Fruit fly (Drosophila melanogaster) whole organism, embryonic: ENCODE results near the gene CG4596.
A peak's percentile ranks its signal among the peaks of the same experiment; 100 is the strongest.

Experiments
- Adf1 ChIP-seq: fragments of 200-800 bp; sonication (Bioruptor generic); IDR thresholded peaks from 2 replicates; pipeline ENCODE4 v1.3.6; 2022; ENCODE audit warnings: missing biosample characterization, missing genetic modification characterization
- Awh ChIP-seq: fragments of 200-800 bp; sonication (Bioruptor generic); IDR thresholded peaks from 2 replicates; pipeline ENCODE4, ENCODE4 v1.3.6; 2022; ENCODE audit warnings: missing biosample characterization, missing genetic modification characterization
- CG10462 ChIP-seq: fragments of 200-800 bp; sonication (Bioruptor generic); optimal IDR thresholded peaks from 2 replicates; lab custom pipeline; 2016; ENCODE audit warnings: missing biosample characterization, missing genetic modification characterization
- CG10959 ChIP-seq: fragments of 200-800 bp; sonication (Bioruptor generic); IDR thresholded peaks from 2 replicates; pipeline ENCODE4 v1.3.6; 2022; ENCODE audit warnings: missing biosample characterization, missing genetic modification characterization
- CG12299 ChIP-seq: fragments of 200-800 bp; sonication (Bioruptor generic); optimal IDR thresholded peaks from 2 replicates; lab custom pipeline; 2018; ENCODE audit warnings: missing biosample characterization, mild to moderate bottlenecking, missing genetic modification characterization
- CG15601 ChIP-seq: fragments of 200-800 bp; sonication (Bioruptor generic); optimal IDR thresholded peaks from 3 replicates; lab custom pipeline; 2019; ENCODE audit warnings: missing biosample characterization, mild to moderate bottlenecking, missing genetic modification characterization, moderate library complexity
- CG1602 ChIP-seq: fragments of 200-800 bp; sonication (Bioruptor generic); optimal IDR thresholded peaks from 3 replicates; lab custom pipeline; 2016; ENCODE audit warnings: missing biosample characterization, missing genetic modification characterization
- CG1647 ChIP-seq: fragments of 200-800 bp; sonication (Bioruptor generic); optimal IDR thresholded peaks from 3 replicates; lab custom pipeline; 2016; ENCODE audit warnings: missing biosample characterization, missing genetic modification characterization
- CG18011 ChIP-seq: fragments of 200-800 bp; sonication (Bioruptor generic); optimal IDR thresholded peaks from 2 replicates; lab custom pipeline; 2017; ENCODE audit warnings: missing biosample characterization, missing genetic modification characterization, mild to moderate bottlenecking, moderate library complexity, missing genotype
- CG18262 ChIP-seq: fragments of 200-800 bp; optimal IDR thresholded peaks from 3 replicates; lab custom pipeline; 2019; ENCODE audit warnings: missing biosample characterization, mild to moderate bottlenecking, missing genetic modification characterization, moderate library complexity
- CG3281 ChIP-seq: fragments of 200-800 bp; sonication (Bioruptor generic); optimal IDR thresholded peaks from 3 replicates; lab custom pipeline; 2017; ENCODE audit warnings: missing biosample characterization, mild to moderate bottlenecking, missing genetic modification characterization
- CG4820 ChIP-seq: fragments of 200-800 bp; sonication (Bioruptor generic); optimal IDR thresholded peaks from 3 replicates; lab custom pipeline; 2016; ENCODE audit warnings: missing biosample characterization, missing genetic modification characterization
- CG7786 ChIP-seq: fragments of 200-800 bp; sonication (Bioruptor generic); optimal IDR thresholded peaks from 2 replicates; lab custom pipeline; 2016; ENCODE audit warnings: missing biosample characterization, missing genetic modification characterization
- CG8765 ChIP-seq: fragments of 200-800 bp; sonication (Bioruptor generic); IDR thresholded peaks from 2 replicates; pipeline ENCODE4 v1.3.6; 2022; ENCODE audit warnings: missing biosample characterization, missing genetic modification characterization
- CG9437 ChIP-seq: fragments of 200-800 bp; sonication (Bioruptor generic); optimal IDR thresholded peaks from 2 replicates; lab custom pipeline; 2018; ENCODE audit warnings: missing biosample characterization, mild to moderate bottlenecking, missing genetic modification characterization
- CG9727 ChIP-seq: fragments of 200-800 bp; sonication (Bioruptor generic); optimal IDR thresholded peaks from 3 replicates; lab custom pipeline; 2017; ENCODE audit warnings: missing biosample characterization, mild to moderate bottlenecking, missing genetic modification characterization
- CHES-1-like ChIP-seq: fragments of 200-800 bp; sonication (Bioruptor generic); optimal IDR thresholded peaks from 2 replicates; lab custom pipeline; 2016; ENCODE audit warnings: missing biosample characterization, missing genetic modification characterization
- ERR ChIP-seq: fragments of 200-800 bp; sonication (Bioruptor generic); optimal IDR thresholded peaks from 2 replicates; lab custom pipeline; 2016; ENCODE audit warnings: missing biosample characterization, missing genetic modification characterization
- Ets97D ChIP-seq: fragments of 200-800 bp; sonication (Bioruptor generic); optimal IDR thresholded peaks from 3 replicates; lab custom pipeline; 2016; ENCODE audit warnings: missing biosample characterization, missing genetic modification characterization
- Fer2 ChIP-seq: fragments of 200-800 bp; sonication (Bioruptor generic); optimal IDR thresholded peaks from 2 replicates; lab custom pipeline; 2018; ENCODE audit warnings: missing biosample characterization, mild to moderate bottlenecking, missing genetic modification characterization, moderate library complexity
- HLH4C ChIP-seq: fragments of 200-800 bp; sonication (Bioruptor generic); IDR thresholded peaks from 3 replicates; pipeline ENCODE4 v1.3.6; 2022; ENCODE audit warnings: missing biosample characterization, missing genetic modification characterization; ENCODE audit not compliant: partially characterized antibody
- HLHmδ ChIP-seq: fragments of 200-800 bp; sonication (Bioruptor generic); optimal IDR thresholded peaks from 2 replicates; lab custom pipeline; 2018; ENCODE audit warnings: missing biosample characterization, mild to moderate bottlenecking, missing genetic modification characterization, moderate library complexity
- Hr51 ChIP-seq, 2 experiments: fragments of 200-800 bp; sonication (Bioruptor generic); optimal IDR thresholded peaks; 2 replicates in 1 of 2; 3 replicates in 1 of 2; lab custom pipeline; 2016 to 2018; ENCODE audit warnings: missing biosample characterization in 2 of 2, missing genetic modification characterization in 2 of 2, mild to moderate bottlenecking in 1 of 2, moderate library complexity in 1 of 2
- Mrtf ChIP-seq: fragments of 200-800 bp; sonication (Bioruptor generic); IDR thresholded peaks from 3 replicates; pipeline ENCODE4 v1.3.6; 2022; ENCODE audit warnings: missing biosample characterization, missing genetic modification characterization
- NK7.1 ChIP-seq: fragments of 200-800 bp; sonication (Bioruptor generic); optimal IDR thresholded peaks from 3 replicates; lab custom pipeline; 2016; ENCODE audit warnings: missing biosample characterization, missing genetic modification characterization
- Neu2 ChIP-seq: fragments of 200-800 bp; sonication (Bioruptor generic); optimal IDR thresholded peaks from 3 replicates; lab custom pipeline; 2016; ENCODE audit warnings: missing biosample characterization, missing genetic modification characterization, borderline replicate concordance
- Sox100B ChIP-seq: fragments of 200-800 bp; sonication (Bioruptor generic); optimal IDR thresholded peaks from 3 replicates; lab custom pipeline; 2018; ENCODE audit warnings: missing biosample characterization, mild to moderate bottlenecking, missing genetic modification characterization
- Ssrp ChIP-seq: fragments of 200-800 bp; sonication (Bioruptor generic); optimal IDR thresholded peaks from 2 replicates; lab custom pipeline; 2018; ENCODE audit warnings: missing biosample characterization, mild to moderate bottlenecking, missing genetic modification characterization, moderate library complexity
- aop ChIP-seq: fragments of 200-800 bp; sonication (Bioruptor generic); IDR thresholded peaks from 2 replicates; pipeline ENCODE4 v1.3.6; 2022; ENCODE audit warnings: missing biosample characterization, missing genetic modification characterization
- br ChIP-seq: fragments of >200 bp; optimal IDR thresholded peaks from 2 replicates; lab custom pipeline; 2017
- bsh ChIP-seq, 2 experiments: fragments of 200-800 bp; sonication (Bioruptor generic); optimal IDR thresholded peaks; 2 replicates each; lab custom pipeline; 2017 to 2018; ENCODE audit warnings: mild to moderate bottlenecking in 2 of 2, missing biosample characterization in 2 of 2, missing genetic modification characterization in 2 of 2, moderate library complexity in 1 of 2
- chif ChIP-seq, 2 experiments: fragments of 200-800 bp; sonication (Bioruptor generic); optimal IDR thresholded peaks; 3 replicates each; lab custom pipeline; 2016; ENCODE audit warnings: missing biosample characterization in 2 of 2, missing genetic modification characterization in 2 of 2
- crp ChIP-seq, 2 experiments: fragments of 200-800 bp; sonication (Bioruptor generic); optimal IDR thresholded peaks; 2 replicates in 1 of 2; 3 replicates in 1 of 2; lab custom pipeline; 2017; ENCODE audit warnings: missing biosample characterization in 2 of 2, missing genetic modification characterization in 2 of 2, mild to moderate bottlenecking in 1 of 2, moderate library complexity in 1 of 2
- dati ChIP-seq: fragments of 200-800 bp; sonication (Bioruptor generic); IDR thresholded peaks from 2 replicates; pipeline ENCODE4 v1.3.6; 2022; ENCODE audit warnings: missing biosample characterization, missing genetic modification characterization
- fd3F ChIP-seq: fragments of 200-800 bp; sonication (Bioruptor generic); optimal IDR thresholded peaks from 2 replicates; lab custom pipeline; 2018; ENCODE audit warnings: missing biosample characterization, mild to moderate bottlenecking, missing genetic modification characterization, moderate library complexity
- gce ChIP-seq: fragments of 200-800 bp; sonication (Bioruptor generic); IDR thresholded peaks from 3 replicates; pipeline ENCODE4 v1.3.6; 2022; ENCODE audit warnings: missing biosample characterization, missing genetic modification characterization
- gcm ChIP-seq: fragments of 200-800 bp; sonication (Bioruptor generic); optimal IDR thresholded peaks from 2 replicates; lab custom pipeline; 2019; ENCODE audit warnings: missing biosample characterization, mild to moderate bottlenecking, missing genetic modification characterization, moderate library complexity
- grn ChIP-seq: fragments of 200-800 bp; sonication (Bioruptor generic); optimal IDR thresholded peaks from 3 replicates; lab custom pipeline; 2017; ENCODE audit warnings: missing biosample characterization, missing genetic modification characterization
- gsb-n ChIP-seq: fragments of 200-800 bp; sonication (Bioruptor generic); optimal IDR thresholded peaks from 3 replicates; lab custom pipeline; 2018; ENCODE audit warnings: missing biosample characterization, mild to moderate bottlenecking, missing genetic modification characterization
- lilli ChIP-seq: fragments of 200-800 bp; sonication (Bioruptor generic); optimal IDR thresholded peaks from 3 replicates; lab custom pipeline; 2016; ENCODE audit warnings: missing biosample characterization, missing genetic modification characterization
- repo ChIP-seq: fragments of 200-800 bp; sonication (Bioruptor generic); optimal IDR thresholded peaks from 2 replicates; lab custom pipeline; 2016; ENCODE audit warnings: missing biosample characterization, missing genetic modification characterization
- schlank ChIP-seq: fragments of 200-800 bp; sonication (Bioruptor generic); optimal IDR thresholded peaks from 2 replicates; lab custom pipeline; 2018; ENCODE audit warnings: missing biosample characterization, mild to moderate bottlenecking, missing genetic modification characterization
- sens ChIP-seq: fragments of 200-800 bp; sonication (Bioruptor generic); peaks from one replicate; lab custom pipeline; 2016; ENCODE audit warnings: missing biosample characterization, missing genetic modification characterization
- seq ChIP-seq: fragments of 200-800 bp; sonication (Bioruptor generic); IDR thresholded peaks from 2 replicates; pipeline ENCODE4 v1.3.6; 2022; ENCODE audit warnings: missing biosample characterization, missing genetic modification characterization
- sisA ChIP-seq: fragments of 200-800 bp; sonication (Bioruptor generic); IDR thresholded peaks from 2 replicates; pipeline ENCODE4 v1.3.6; 2022; ENCODE audit warnings: missing biosample characterization, missing genetic modification characterization
- trem ChIP-seq: fragments of 200-800 bp; optimal IDR thresholded peaks from 3 replicates; lab custom pipeline; 2019; ENCODE audit warnings: missing biosample characterization, mild to moderate bottlenecking, missing genetic modification characterization, moderate library complexity
- usp ChIP-seq: fragments of >200 bp; optimal IDR thresholded peaks from 2 replicates; lab custom pipeline; 2017; ENCODE audit warnings: missing biosample characterization, missing genetic modification characterization
- zen ChIP-seq: fragments of 200-800 bp; sonication (Bioruptor generic); optimal IDR thresholded peaks from 3 replicates; lab custom pipeline; 2018; ENCODE audit warnings: missing biosample characterization, mild to moderate bottlenecking, missing genetic modification characterization, moderate library complexity

The CG4596 gene

dm6 chr3R:10875515-10876434, 2.9 kb downstream of the CG4596 start, which contains the start of gene Sodh2 (continued):
- peak; percentile 79; the same call in 1 of the 2 replicates for TF ChIP-seq CG8765 (GFP tag; lab: Robert Waterston, UW)
- no peak for TF ChIP-seq aop (GFP tag; lab: Robert Waterston, UW)
- TF ChIP-seq CG1602 (GFP tag; lab: Kevin White, UChicago): peak; percentile 14
- TF ChIP-seq Sox100B (GFP tag; lab: Kevin White, UChicago): peak; percentile 81
- no peak for TF ChIP-seq zen
- peak; percentile 48 for TF ChIP-seq fd3F
- no peak for TF ChIP-seq HLH4C
- TF ChIP-seq Adf1 (GFP tag; lab: Robert Waterston, UW): peak; percentile 59; the same call in 1 of the 2 replicates
- peak; percentile 15 for TF ChIP-seq NK7.1 (GFP tag; lab: Kevin White, UChicago)
- peak; percentile 81 for TF ChIP-seq CG18262
- no peak for TF ChIP-seq br (lab: Kevin White, UChicago)
- TF ChIP-seq CG1647 (GFP tag; lab: Kevin White, UChicago): peak; percentile 45
- peak; percentile 65 for TF ChIP-seq ERR (GFP tag; lab: Kevin White, UChicago)
- TF ChIP-seq CG15601: peak; percentile 59
- peak; percentile 80 for TF ChIP-seq CG9437 (GFP tag; lab: Kevin White, UChicago)
- peak; percentile 71 for TF ChIP-seq CHES-1-like (GFP tag; lab: Kevin White, UChicago)
- peak in 1 of 2 experiments; percentile 69 for TF ChIP-seq bsh (GFP tag; optimal IDR thresholded peaks at IDR 0.05; lab: Kevin White, UChicago)
- TF ChIP-seq crp (GFP tag; optimal IDR thresholded peaks at IDR 0.05; lab: Kevin White, UChicago): peak in 1 of 2 experiments; percentile 78
- TF ChIP-seq Awh: peak; percentile 67; the same call in 1 of the 2 replicates
- TF ChIP-seq gce: peak; percentile 42; the same call in 1 of the 3 replicates
- peak; percentile 77 for TF ChIP-seq Mrtf
- TF ChIP-seq HLHmδ: peak; percentile 89
- TF ChIP-seq sens: peak; percentile 91
- TF ChIP-seq Neu2: no peak
- TF ChIP-seq gcm (GFP tag; lab: Kevin White, UChicago): peak; percentile 67
- peak; percentile 17 for TF ChIP-seq Ets97D (GFP tag; lab: Kevin White, UChicago)
- TF ChIP-seq sisA: peak; percentile 44
- TF ChIP-seq CG4820 (GFP tag; lab: Kevin White, UChicago): no peak
- peak; percentile 72 for TF ChIP-seq gsb-n (tag; lab: Kevin White, UChicago)
- peak in 1 of 2 experiments; percentile 81 for TF ChIP-seq Hr51 (GFP tag; optimal IDR thresholded peaks at IDR 0.05; lab: Kevin White, UChicago)
- TF ChIP-seq repo (GFP tag; lab: Kevin White, UChicago): no peak
- peak; percentile 83 for TF ChIP-seq lilli (GFP tag; lab: Kevin White, UChicago)
- TF ChIP-seq CG10462 (GFP tag; lab: Kevin White, UChicago): no peak
- TF ChIP-seq chif (GFP tag; optimal IDR thresholded peaks at IDR 0.05; lab: Kevin White, UChicago): peak; percentile 14 to 34
- TF ChIP-seq grn (GFP tag; lab: Kevin White, UChicago): peak; percentile 30
- TF ChIP-seq CG12299: peak; percentile 2
- TF ChIP-seq CG10959 (GFP tag; lab: Robert Waterston, UW): no peak
- TF ChIP-seq schlank (tag; lab: Kevin White, UChicago): peak; percentile 86
- no peak for TF ChIP-seq usp
- peak; percentile 17 for TF ChIP-seq Ssrp (tag; lab: Kevin White, UChicago)
- peak; percentile 74 for TF ChIP-seq seq (GFP tag; lab: Robert Waterston, UW)
- peak; percentile 67 for TF ChIP-seq CG7786 (GFP tag; lab: Kevin White, UChicago)
- peak; percentile 77 for TF ChIP-seq CG9727 (GFP tag; lab: Kevin White, UChicago)
- TF ChIP-seq dati (GFP tag; lab: Robert Waterston, UW): 0 out of 2 replicates have a peak, but pooled peaks have one; percentile 34
- TF ChIP-seq Fer2 (tag; lab: Kevin White, UChicago): peak; percentile 31
- peak; percentile 44 for TF ChIP-seq trem (tag; lab: Kevin White, UChicago)
- TF ChIP-seq CG18011: peak; percentile 57
- peak; percentile 90 for TF ChIP-seq CG3281 (GFP tag; lab: Kevin White, UChicago)
